Fruit fly (Drosophila melanogaster): ENCODE measurements around the gene CG8478.

DNA sequence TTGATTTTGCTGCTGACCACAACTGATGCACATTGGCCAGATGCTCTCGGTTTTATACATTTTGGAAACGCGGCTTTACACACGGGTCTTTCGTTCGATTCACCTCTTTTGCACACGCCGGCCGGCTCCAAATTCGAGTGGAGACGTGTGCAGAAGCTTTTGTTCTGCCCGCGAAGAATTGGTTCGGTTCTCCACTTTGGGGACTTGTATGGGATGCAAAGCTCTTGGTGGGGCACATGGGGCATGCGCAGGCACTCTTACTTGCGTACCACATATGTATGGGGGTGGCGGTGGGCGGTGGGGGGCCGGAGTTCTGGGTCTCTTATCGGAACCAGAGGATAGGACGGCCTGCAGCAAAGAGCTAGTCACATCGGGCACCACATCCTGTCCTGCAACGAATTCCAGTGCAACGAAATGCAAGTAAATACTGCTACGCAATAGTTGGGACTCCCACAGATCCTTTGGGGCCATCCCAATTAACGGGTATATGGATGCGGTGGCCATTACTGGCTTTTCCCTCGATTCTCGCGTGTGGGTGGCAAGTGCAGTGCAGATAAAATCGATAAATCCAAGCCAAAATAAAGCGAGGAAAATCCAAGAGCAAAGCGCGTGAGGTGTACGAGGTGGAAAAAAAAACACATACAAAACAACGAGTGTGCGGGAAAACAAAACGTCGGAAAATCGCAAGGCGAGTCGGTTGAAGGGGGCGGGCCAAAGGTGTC, 21.1 kb downstream of the CG8478 start, which contains the start of the genes MtnA and CG8500:
- TF ChIP-seq psq (optimal IDR thresholded peaks at IDR 0.05): no peak
- TF ChIP-seq usp (GFP tag; optimal IDR thresholded peaks at IDR 0.05): no peak
- TF ChIP-seq Dll (optimal IDR thresholded peaks at IDR 0.05): no peak
- TF ChIP-seq CG8478 (optimal IDR thresholded peaks at IDR 0.05): peak; percentile 11
- TF ChIP-seq pan (optimal IDR thresholded peaks at IDR 0.05): no peak
